Fruit fly (Drosophila melanogaster): ENCODE data around the gene bond.

bond gene

dm6 chr3R:22531801-22532200, 18.7 kb upstream of the bond start, which contains the start of gene CG33093:
Gene CG33093 (minus strand): TSS chr3R:22531922.
- peak in 1 of 2 experiments; percentile 65 for TF ChIP-seq Hr78 (GFP tag; optimal IDR thresholded peaks at IDR 0.05)
- TF ChIP-seq grn (GFP tag; optimal IDR thresholded peaks at IDR 0.05): peak; percentile 74
- no peak for TF ChIP-seq grau (tag; optimal IDR thresholded peaks at IDR 0.05)
- TF ChIP-seq CG13424 (tag; optimal IDR thresholded peaks at IDR 0.05): peak; percentile 7
- no peak for TF ChIP-seq Dad (GFP tag; optimal IDR thresholded peaks at IDR 0.05)
- TF ChIP-seq HmgZ (tag; optimal IDR thresholded peaks at IDR 0.05): peak; percentile 3
- TF ChIP-seq bsh (GFP tag; optimal IDR thresholded peaks at IDR 0.05): peak in 1 of 2 experiments; percentile 2
- TF ChIP-seq amos (GFP tag; IDR thresholded peaks at IDR 0.05; ENCODE audit: partially characterized antibody): peak; percentile 33; the same call in 1 of the 2 replicates
- no peak for TF ChIP-seq unpg (GFP tag; optimal IDR thresholded peaks at IDR 0.05)
- peak; percentile 9 for TF ChIP-seq CTCF (GFP tag; optimal IDR thresholded peaks at IDR 0.05)
- TF ChIP-seq Nf-YB (GFP tag; optimal IDR thresholded peaks at IDR 0.05): peak; percentile 14

dm6 chr3R:22533973-22534931, 16.2 kb upstream of the bond start:
- TF ChIP-seq CG7963 (GFP tag; IDR thresholded peaks at IDR 0.05; ENCODE audit: partially characterized antibody) (no peak), CG18599 (GFP tag; optimal IDR thresholded peaks at IDR 0.05) (no peak), E2f2 (GFP tag; IDR thresholded peaks at IDR 0.05) (no peak), Nf-YB (GFP tag; optimal IDR thresholded peaks at IDR 0.05) (no peak), CG33557 (GFP tag; optimal IDR thresholded peaks at IDR 0.05) (no peak), unpg (GFP tag; optimal IDR thresholded peaks at IDR 0.05) (no peak), CG1233 (GFP tag; optimal IDR thresholded peaks at IDR 0.05) (no peak), crp (GFP tag; optimal IDR thresholded peaks at IDR 0.05) (no peak), CG10147 (GFP tag; optimal IDR thresholded peaks at IDR 0.05) (no peak), gem (tag; optimal IDR thresholded peaks at IDR 0.05) (no peak), bsh (GFP tag; optimal IDR thresholded peaks at IDR 0.05) (no peak), CG6254 (GFP tag; optimal IDR thresholded peaks at IDR 0.05) (no peak), CG17568 (GFP tag; optimal IDR thresholded peaks at IDR 0.05) (no peak)

dm6 chr3R:22535945-22536344, 14.5 kb upstream of the bond start:
- TF ChIP-seq dimm (GFP tag; IDR thresholded peaks at IDR 0.05) (no peak), cwo (GFP tag; optimal IDR thresholded peaks at IDR 0.05) (peak; percentile 71), Eip74EF (GFP tag; optimal IDR thresholded peaks at IDR 0.05) (no peak), CG18011 (GFP tag; optimal IDR thresholded peaks at IDR 0.05) (peak; percentile 68), Kr (GFP tag; optimal IDR thresholded peaks at IDR 0.05) (no peak), zen2 (GFP tag; IDR thresholded peaks at IDR 0.05; ENCODE audit: partially characterized antibody) (no peak)

- no peak for TF ChIP-seq Dref (GFP tag; IDR thresholded peaks at IDR 0.05)
- TF ChIP-seq CG30403 (GFP tag; optimal IDR thresholded peaks at IDR 0.05): peak; percentile 54
- TF ChIP-seq CG31224 (GFP tag; IDR thresholded peaks at IDR 0.05): no peak
- no peak for TF ChIP-seq Optix (GFP tag; IDR thresholded peaks at IDR 0.05)
- TF ChIP-seq Ets65A (GFP tag): no peak
- no peak; the same call in 2 of the 3 replicates for TF ChIP-seq sr (GFP tag; IDR thresholded peaks at IDR 0.05)
- no peak for TF ChIP-seq Sry-δ (GFP tag; optimal IDR thresholded peaks at IDR 0.05)
- TF ChIP-seq Rx (GFP tag; IDR thresholded peaks at IDR 0.05): 0 out of 2 replicates have a peak, but pooled peaks have one; percentile 5
- TF ChIP-seq CG2129 (GFP tag; IDR thresholded peaks at IDR 0.05; ENCODE audit: partially characterized antibody): no peak
- no peak for TF ChIP-seq sob (GFP tag; IDR thresholded peaks at IDR 0.05)
- no peak for TF ChIP-seq gfzf (GFP tag; optimal IDR thresholded peaks at IDR 0.05)
- no peak for TF ChIP-seq CG4854 (GFP tag; optimal IDR thresholded peaks at IDR 0.05)
- no peak for TF ChIP-seq zf30C (GFP tag; optimal IDR thresholded peaks at IDR 0.05)
- TF ChIP-seq Rfx (GFP tag; IDR thresholded peaks at IDR 0.05): peak; percentile 46; the same call in 1 of the 2 replicates
Observed at dm6 chr3R:22536504-22537423, 13.7 kb upstream of the bond start.

Data from whole organism, embryonic.